Worm (Caenorhabditis elegans): ENCODE data around the gene D1005.6.

DNA sequence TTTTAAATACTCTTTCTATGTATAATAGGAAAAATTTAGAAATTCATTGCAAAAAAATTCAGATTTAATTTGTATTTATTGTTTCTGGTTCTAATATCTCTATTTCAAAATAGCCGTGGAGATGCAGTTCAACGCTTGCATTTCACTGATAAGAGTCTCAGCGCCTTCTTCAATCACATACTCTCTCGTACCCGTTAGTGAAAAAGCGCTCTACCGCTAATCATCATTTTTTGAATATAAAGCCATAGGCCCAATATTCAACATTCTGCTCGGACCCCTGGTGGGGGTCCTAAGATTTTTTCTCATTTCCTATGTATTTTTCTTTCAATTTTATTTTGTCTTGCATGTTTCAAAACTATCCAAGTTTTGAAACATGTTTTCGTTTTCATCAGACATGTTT is 44.1 kb downstream of the D1005.6 start:
- no peak for TF ChIP-seq repo-1 (tag; optimal IDR thresholded peaks at IDR 0.05)
- TF ChIP-seq athp-1 (tag; optimal IDR thresholded peaks at IDR 0.05) = no peak
- no peak for TF ChIP-seq die-1 (tag; optimal IDR thresholded peaks at IDR 0.05)
- TF ChIP-seq F39B2.1 (GFP tag; IDR thresholded peaks at IDR 0.05) = no peak
- TF ChIP-seq lin-35 (GFP tag; optimal IDR thresholded peaks at IDR 0.05) = no peak
- no peak for TF ChIP-seq snpc-4 (GFP tag; optimal IDR thresholded peaks at IDR 0.05)
- no peak for TF ChIP-seq snpc-4 (tag; optimal IDR thresholded peaks at IDR 0.05)
- no peak for TF ChIP-seq ztf-3 (GFP tag; optimal IDR thresholded peaks at IDR 0.05)
- no peak for TF ChIP-seq F55B11.4 (tag; optimal IDR thresholded peaks at IDR 0.05; ENCODE audit: borderline replicate concordance, insufficient read depth)
- no peak for TF ChIP-seq ceh-27 (GFP tag; optimal IDR thresholded peaks at IDR 0.05)
